Worm (Caenorhabditis elegans) whole organism, early embryonic: Measurements from ENCODE around the gene kin-16.

Experiments
- F13C5.2 ChIP-seq: sonication (generic microtip); optimal IDR thresholded peaks from 2 replicates; lab custom pipeline; 2017; ENCODE audit warnings: mild to moderate bottlenecking, missing genetic modification characterization, inconsistent platforms, missing compliant biosample characterization
- aly-1 ChIP-seq: sonication (generic microtip); optimal IDR thresholded peaks from 2 replicates; lab custom pipeline; 2016; ENCODE audit warnings: missing genetic modification characterization, missing compliant biosample characterization
- ama-1 ChIP-seq: fragments of 150-350 bp; optimal IDR thresholded peaks from 2 replicates; lab custom pipeline; 2014
- ceh-13 ChIP-seq: fragments of 200-800 bp; sonication (Bioruptor generic); optimal IDR thresholded peaks from 2 replicates; lab custom pipeline; 2018; ENCODE audit warnings: mild to moderate bottlenecking, missing genetic modification characterization, missing compliant biosample characterization
- ets-7 ChIP-seq: sonication (generic microtip); optimal IDR thresholded peaks from 2 replicates; lab custom pipeline; 2016; ENCODE audit warnings: missing genotype, missing genetic modification characterization, missing compliant biosample characterization
- flt-1 ChIP-seq: fragments of 200-800 bp; sonication (Bioruptor generic); IDR thresholded peaks from 2 replicates; pipeline ENCODE4 v1.3.6; 2022; ENCODE audit warnings: missing genetic modification characterization, missing compliant biosample characterization
- hnd-1 ChIP-seq: sonication (generic microtip); optimal IDR thresholded peaks from 2 replicates; lab custom pipeline; 2016; ENCODE audit warnings: missing genetic modification characterization, missing compliant biosample characterization
- scrt-1 ChIP-seq: fragments of 200-800 bp; sonication (Bioruptor generic); IDR thresholded peaks from 2 replicates; pipeline ENCODE4 v1.3.6; 2022; ENCODE audit warnings: missing genetic modification characterization, missing compliant biosample characterization
- sea-1 ChIP-seq: fragments of 200-800 bp; sonication (Bioruptor generic); conservative IDR thresholded peaks from 2 replicates; pipeline ENCODE4 v1.3.6; 2022; ENCODE audit warnings: missing genetic modification characterization, missing compliant biosample characterization
- tbx-11 ChIP-seq: fragments of 200-800 bp; sonication (Bioruptor generic); IDR thresholded peaks from 2 replicates; pipeline ENCODE4 v1.3.6; 2022; ENCODE audit warnings: missing genetic modification characterization, missing compliant biosample characterization
- tbx-37 ChIP-seq: fragments of 200-800 bp; sonication (Bioruptor generic); conservative IDR thresholded peaks from 2 replicates; pipeline ENCODE4 v1.3.6; 2022; ENCODE audit warnings: missing genetic modification reagents, missing genetic modification characterization, missing compliant biosample characterization

ce11 chrII:9438227-9438626, 2.3 kb upstream of the kin-16 start, which contains the start of gene chil-13:
- TF ChIP-seq ama-1 (lab: Kevin White, UChicago) (no peak), hnd-1 (no peak), tbx-37 (no peak), ets-7 (tag; lab: Kevin White, UChicago) (no peak), ceh-13 (GFP tag; lab: Kevin White, UChicago) (no peak), flt-1 (GFP tag; lab: Robert Waterston, UW) (no peak), tbx-11 (GFP tag; lab: Robert Waterston, UW) (no peak), scrt-1 (no peak), sea-1 (GFP tag; lab: Robert Waterston, UW) (no peak), F13C5.2 (tag; lab: Kevin White, UChicago) (no peak), aly-1 (tag; lab: Kevin White, UChicago) (no peak)
